Fruit fly (Drosophila melanogaster) whole organism, larva: Measurements from ENCODE around the gene CG5342.

Experiments
- noc ChIP-seq: fragments of 200-800 bp; sonication (Bioruptor generic); optimal IDR thresholded peaks from 3 replicates; lab custom pipeline; 2019; ENCODE audit warnings: missing biosample characterization, mild to moderate bottlenecking, missing genetic modification characterization, moderate library complexity

CG5342 gene

dm6 chr3R:11618879-11619278, 40.3 kb downstream of the CG5342 start:
- TF ChIP-seq noc = no peak

- TF ChIP-seq noc = no peak
Observed at dm6 chr3R:11619709-11620409, 41.2 kb downstream of the CG5342 start, which contains the start of the genes Jupiter and CG14710. Gene Jupiter, minus strand, starts transcription at chr3R:11619906. Gene CG14710, plus strand, starts transcription at chr3R:11620090.

dm6 chr3R:11623025-11623424, 44.4 kb downstream of the CG5342 start, which contains the start of gene CG14711:
Gene CG14711, plus strand, starts transcription at chr3R:11623339.
- no peak for TF ChIP-seq noc

- no peak for TF ChIP-seq noc
Observed at dm6 chr3R:11625544-11625943, 46.9 kb downstream of the CG5342 start, which contains the start of gene Zaf1. Gene Zaf1, minus strand, starts transcription at chr3R:11625644.

- TF ChIP-seq noc = no peak
Observed at dm6 chr3R:11626571-11626970, 47.9 kb downstream of the CG5342 start, which contains the start of the genes CG6813 and CG18764. Gene CG6813, minus strand, starts transcription at chr3R:11626638. Gene CG18764, plus strand, starts transcription at chr3R:11626889.

dm6 chr3R:11628416-11629041, 49.9 kb downstream of the CG5342 start, which contains the start of gene CG14712:
Gene CG14712, plus strand, starts transcription at chr3R:11628759.
- no peak for TF ChIP-seq noc
